Worm (Caenorhabditis elegans): ENCODE measurements around the gene sqt-3.

DNA sequence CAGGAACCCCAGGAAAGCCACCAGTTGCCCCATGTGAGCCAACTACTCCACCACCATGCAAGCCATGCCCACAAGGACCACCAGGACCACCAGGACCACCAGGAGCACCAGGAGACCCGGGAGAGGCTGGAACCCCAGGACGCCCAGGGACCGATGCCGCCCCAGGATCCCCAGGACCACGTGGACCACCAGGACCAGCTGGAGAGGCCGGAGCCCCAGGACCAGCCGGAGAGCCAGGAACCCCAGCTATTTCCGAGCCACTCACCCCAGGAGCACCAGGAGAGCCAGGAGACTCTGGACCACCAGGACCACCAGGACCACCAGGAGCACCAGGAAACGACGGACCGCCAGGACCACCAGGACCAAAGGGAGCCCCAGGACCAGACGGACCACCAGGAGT, 960 bp downstream of the sqt-3 start:
- no peak for TF ChIP-seq pha-4 (tag; optimal IDR thresholded peaks at IDR 0.05)
- TF ChIP-seq ztf-11 (tag; optimal IDR thresholded peaks at IDR 0.05): no peak
- no peak for TF ChIP-seq zip-8 (tag; optimal IDR thresholded peaks at IDR 0.05)
- TF ChIP-seq nhr-76 (tag; optimal IDR thresholded peaks at IDR 0.05): no peak
